Fruit fly (Drosophila melanogaster) whole organism, embryonic: ENCODE measurements around the gene CG12301.
A peak's percentile ranks its signal among the peaks of the same experiment; 100 is the strongest.

ENCODE experiments used
- Atf3 ChIP-seq: fragments of 200-800 bp; sonication (Bioruptor generic); optimal IDR thresholded peaks from 3 replicates; lab custom pipeline; 2016; ENCODE audit warnings: missing biosample characterization, missing genetic modification characterization
- Atf6 ChIP-seq: fragments of 200-800 bp; sonication (Bioruptor generic); IDR thresholded peaks from 2 replicates; pipeline ENCODE4 v1.3.6; 2022; ENCODE audit warnings: missing biosample characterization, missing genetic modification characterization
- BEAF-32 ChIP-seq: fragments of 200-800 bp; sonication (Bioruptor generic); optimal IDR thresholded peaks from 3 replicates; lab custom pipeline; 2017; ENCODE audit warnings: missing biosample characterization, missing genetic modification characterization, mild to moderate bottlenecking, moderate library complexity, missing genetic modification reagents
- Bteb2 ChIP-seq: fragments of 200-800 bp; sonication (Bioruptor generic); optimal IDR thresholded peaks from 2 replicates; lab custom pipeline; 2016; ENCODE audit warnings: missing biosample characterization, missing genetic modification characterization
- CG13123 ChIP-seq: fragments of 200-800 bp; sonication (Bioruptor generic); optimal IDR thresholded peaks from 2 replicates; lab custom pipeline; 2016; ENCODE audit warnings: missing biosample characterization, missing genetic modification characterization
- CG13287 ChIP-seq: fragments of 200-800 bp; sonication (Bioruptor generic); IDR thresholded peaks from 2 replicates; pipeline ENCODE4 v1.3.6; 2022; ENCODE audit warnings: missing biosample characterization, missing genetic modification characterization; ENCODE audit not compliant: partially characterized antibody
- CG13894 ChIP-seq: fragments of 200-800 bp; sonication (Bioruptor generic); optimal IDR thresholded peaks from 3 replicates; lab custom pipeline; 2018; ENCODE audit warnings: missing biosample characterization, mild to moderate bottlenecking, missing genetic modification characterization, moderate library complexity
- CG15696 ChIP-seq: fragments of 200-800 bp; sonication (Bioruptor generic); optimal IDR thresholded peaks from 2 replicates; lab custom pipeline; 2019; ENCODE audit warnings: missing biosample characterization, mild to moderate bottlenecking, missing genetic modification characterization, moderate library complexity
- CG18011 ChIP-seq: fragments of 200-800 bp; sonication (Bioruptor generic); optimal IDR thresholded peaks from 2 replicates; lab custom pipeline; 2017; ENCODE audit warnings: missing biosample characterization, missing genetic modification characterization, mild to moderate bottlenecking, moderate library complexity, missing genotype
- CG18764 ChIP-seq: fragments of 200-800 bp; sonication (Bioruptor generic); optimal IDR thresholded peaks from 3 replicates; lab custom pipeline; 2016; ENCODE audit warnings: missing biosample characterization, missing genetic modification characterization
- CG3407 ChIP-seq: fragments of 200-800 bp; sonication (Bioruptor generic); optimal IDR thresholded peaks from 2 replicates; lab custom pipeline; 2018; ENCODE audit warnings: missing biosample characterization, mild to moderate bottlenecking, missing genetic modification characterization
- CG4328 ChIP-seq: fragments of 200-800 bp; sonication (Bioruptor generic); optimal IDR thresholded peaks from 3 replicates; lab custom pipeline; 2017; ENCODE audit warnings: missing biosample characterization, missing genetic modification reagents, missing genetic modification characterization
- CG4424 ChIP-seq: fragments of 200-800 bp; sonication (Bioruptor generic); optimal IDR thresholded peaks from 3 replicates; lab custom pipeline; 2016; ENCODE audit warnings: missing biosample characterization, missing genetic modification characterization
- CG4617 ChIP-seq: fragments of 200-800 bp; sonication (Bioruptor generic); optimal IDR thresholded peaks from 3 replicates; lab custom pipeline; 2016; ENCODE audit warnings: missing biosample characterization, missing genetic modification characterization, borderline replicate concordance
- CG6854 ChIP-seq: fragments of 200-800 bp; sonication (Bioruptor generic); optimal IDR thresholded peaks from 3 replicates; lab custom pipeline; 2017; ENCODE audit warnings: missing biosample characterization, mild to moderate bottlenecking, missing genetic modification characterization
- CG8290 ChIP-seq, 3 experiments: fragments of 200-800 bp; sonication (Bioruptor generic); optimal IDR thresholded peaks; 2 replicates each; lab custom pipeline; 2016 to 2019; ENCODE audit warnings: missing biosample characterization in 3 of 3, missing genetic modification characterization in 3 of 3, mild to moderate bottlenecking in 2 of 3, moderate library complexity in 1 of 3
- CkIIα-i1 ChIP-seq: fragments of 200-800 bp; sonication (Bioruptor generic); IDR thresholded peaks from 2 replicates; pipeline ENCODE4 v1.3.6; 2022; ENCODE audit warnings: missing biosample characterization, missing genetic modification characterization
- E2f1 ChIP-seq: fragments of 200-800 bp; sonication (Bioruptor generic); IDR thresholded peaks from 2 replicates; pipeline ENCODE4 v1.3.6; 2022; ENCODE audit warnings: missing biosample characterization, missing genetic modification characterization
- ERR ChIP-seq: fragments of 200-800 bp; sonication (Bioruptor generic); optimal IDR thresholded peaks from 2 replicates; lab custom pipeline; 2016; ENCODE audit warnings: missing biosample characterization, missing genetic modification characterization
- Hand ChIP-seq: fragments of 200-800 bp; sonication (Bioruptor generic); optimal IDR thresholded peaks from 2 replicates; lab custom pipeline; 2017; ENCODE audit warnings: mild to moderate bottlenecking, missing biosample characterization, missing genetic modification reagents, missing genetic modification characterization
- Hey ChIP-seq: fragments of 200-800 bp; sonication (Bioruptor generic); optimal IDR thresholded peaks from 3 replicates; lab custom pipeline; 2018; ENCODE audit warnings: missing biosample characterization, mild to moderate bottlenecking, missing genetic modification characterization
- Hsf ChIP-seq: fragments of 200-800 bp; sonication (Bioruptor generic); optimal IDR thresholded peaks from 3 replicates; lab custom pipeline; 2016; ENCODE audit warnings: missing biosample characterization, missing genetic modification characterization
- Nf-YB ChIP-seq: fragments of 200-800 bp; sonication (Bioruptor generic); optimal IDR thresholded peaks from 3 replicates; lab custom pipeline; 2019; ENCODE audit warnings: missing biosample characterization, mild to moderate bottlenecking, missing genetic modification characterization, moderate library complexity
- Oaz ChIP-seq: fragments of 200-800 bp; sonication (Bioruptor generic); IDR thresholded peaks from 2 replicates; pipeline ENCODE4 v1.3.6; 2022; ENCODE audit warnings: missing biosample characterization, missing genetic modification characterization
- Ravus ChIP-seq: fragments of 200-800 bp; sonication (Bioruptor generic); IDR thresholded peaks from 2 replicates; pipeline ENCODE4 v1.3.6; 2022; ENCODE audit warnings: missing biosample characterization, missing genetic modification characterization
- Sry-δ ChIP-seq: fragments of 200-800 bp; sonication (Bioruptor generic); optimal IDR thresholded peaks from 2 replicates; lab custom pipeline; 2016; ENCODE audit warnings: missing biosample characterization, missing genetic modification characterization
- az2 ChIP-seq: fragments of 200-800 bp; sonication (Bioruptor generic); optimal IDR thresholded peaks from 3 replicates; lab custom pipeline; 2016; ENCODE audit warnings: missing biosample characterization, missing genetic modification characterization
- chif ChIP-seq, 2 experiments: fragments of 200-800 bp; sonication (Bioruptor generic); optimal IDR thresholded peaks; 3 replicates each; lab custom pipeline; 2016; ENCODE audit warnings: missing biosample characterization in 2 of 2, missing genetic modification characterization in 2 of 2
- crp ChIP-seq, 2 experiments: fragments of 200-800 bp; sonication (Bioruptor generic); optimal IDR thresholded peaks; 2 replicates in 1 of 2; 3 replicates in 1 of 2; lab custom pipeline; 2017; ENCODE audit warnings: missing biosample characterization in 2 of 2, missing genetic modification characterization in 2 of 2, mild to moderate bottlenecking in 1 of 2, moderate library complexity in 1 of 2
- grn ChIP-seq: fragments of 200-800 bp; sonication (Bioruptor generic); optimal IDR thresholded peaks from 3 replicates; lab custom pipeline; 2017; ENCODE audit warnings: missing biosample characterization, missing genetic modification characterization
- gsb-n ChIP-seq: fragments of 200-800 bp; sonication (Bioruptor generic); optimal IDR thresholded peaks from 3 replicates; lab custom pipeline; 2018; ENCODE audit warnings: missing biosample characterization, mild to moderate bottlenecking, missing genetic modification characterization
- gt ChIP-seq: fragments of 200-800 bp; sonication (Bioruptor generic); IDR thresholded peaks from 2 replicates; pipeline ENCODE4 v1.3.6; 2022; ENCODE audit warnings: missing biosample characterization, missing genetic modification characterization
- h ChIP-seq: fragments of >200 bp; optimal IDR thresholded peaks from 2 replicates; lab custom pipeline; 2017
- ind ChIP-seq: fragments of 200-800 bp; sonication (Bioruptor generic); optimal IDR thresholded peaks from 3 replicates; lab custom pipeline; 2016; ENCODE audit warnings: missing biosample characterization, missing genetic modification characterization
- kay ChIP-seq: fragments of 200-800 bp; sonication (Bioruptor generic); optimal IDR thresholded peaks from 2 replicates; lab custom pipeline; 2016; ENCODE audit warnings: missing biosample characterization, missing genetic modification characterization
- lov ChIP-seq, 2 experiments: fragments of 200-800 bp in 1 of 2; fragments of >200 bp in 1 of 2; sonication (Bioruptor generic) in 1 of 2; IDR thresholded peaks in 1 of 2; optimal IDR thresholded peaks in 1 of 2; 2 replicates in 1 of 2; 3 replicates in 1 of 2; pipeline versions ENCODE4 v1.3.6 to Lab custom; 2017 to 2022; ENCODE audit warnings: missing biosample characterization in 1 of 2, missing genetic modification characterization in 1 of 2
- odd ChIP-seq: fragments of 200-800 bp; sonication (Bioruptor generic); optimal IDR thresholded peaks from 2 replicates; lab custom pipeline; 2017; ENCODE audit warnings: missing biosample characterization, mild to moderate bottlenecking, missing genetic modification characterization
- p53 ChIP-seq: fragments of 200-800 bp; sonication (Bioruptor generic); optimal IDR thresholded peaks from 2 replicates; lab custom pipeline; 2016; ENCODE audit warnings: missing biosample characterization, missing genetic modification characterization
- pan ChIP-seq, 4 experiments: fragments of >200 bp in 3 of 4; fragments of 200-800 bp in 1 of 4; sonication (Bioruptor generic) in 1 of 4; optimal IDR thresholded peaks in 3 of 4; IDR thresholded peaks in 1 of 4; 2 replicates each; pipeline versions ENCODE4 v1.3.6 to Lab custom; 2017 to 2022; ENCODE audit warnings: missing biosample characterization in 2 of 4, missing genetic modification characterization in 2 of 4, mixed read lengths in 1 of 4
- prd ChIP-seq, 3 experiments: fragments of >200 bp in 2 of 3; fragments of 200-800 bp in 1 of 3; sonication (Bioruptor generic) in 1 of 3; optimal IDR thresholded peaks in 2 of 3; IDR thresholded peaks in 1 of 3; 2 replicates in 2 of 3; 3 replicates in 1 of 3; pipeline versions ENCODE4 v1.3.6 to Lab custom; 2017 to 2022; ENCODE audit warnings: missing biosample characterization in 1 of 3, missing genetic modification characterization in 1 of 3
- repo ChIP-seq: fragments of 200-800 bp; sonication (Bioruptor generic); optimal IDR thresholded peaks from 2 replicates; lab custom pipeline; 2016; ENCODE audit warnings: missing biosample characterization, missing genetic modification characterization
- salm ChIP-seq: fragments of 200-800 bp; sonication (Bioruptor generic); optimal IDR thresholded peaks from 2 replicates; lab custom pipeline; 2018; ENCODE audit warnings: missing biosample characterization, mild to moderate bottlenecking, missing genetic modification characterization
- slbo ChIP-seq: fragments of 200-800 bp; sonication (Bioruptor generic); IDR thresholded peaks from 2 replicates; pipeline ENCODE4 v1.3.6; 2022; ENCODE audit warnings: missing biosample characterization, missing genetic modification characterization
- slp2 ChIP-seq: fragments of 200-800 bp; sonication (Bioruptor generic); optimal IDR thresholded peaks from 2 replicates; lab custom pipeline; 2016; ENCODE audit warnings: missing biosample characterization, missing genetic modification characterization
- sug ChIP-seq: fragments of 200-800 bp; optimal IDR thresholded peaks from 2 replicates; lab custom pipeline; 2019; ENCODE audit warnings: missing biosample characterization, mild to moderate bottlenecking, missing genetic modification characterization, moderate library complexity
- trem ChIP-seq: fragments of 200-800 bp; optimal IDR thresholded peaks from 3 replicates; lab custom pipeline; 2019; ENCODE audit warnings: missing biosample characterization, mild to moderate bottlenecking, missing genetic modification characterization, moderate library complexity
- unpg ChIP-seq: fragments of 200-800 bp; sonication (Bioruptor generic); optimal IDR thresholded peaks from 3 replicates; lab custom pipeline; 2018; ENCODE audit warnings: missing biosample characterization, mild to moderate bottlenecking, missing genetic modification characterization, moderate library complexity
- wdn ChIP-seq: fragments of 200-800 bp; sonication (Bioruptor generic); IDR thresholded peaks from 2 replicates; pipeline ENCODE4 v1.3.6; 2022; ENCODE audit warnings: missing biosample characterization, missing genetic modification characterization

CG12301 gene

DNA sequence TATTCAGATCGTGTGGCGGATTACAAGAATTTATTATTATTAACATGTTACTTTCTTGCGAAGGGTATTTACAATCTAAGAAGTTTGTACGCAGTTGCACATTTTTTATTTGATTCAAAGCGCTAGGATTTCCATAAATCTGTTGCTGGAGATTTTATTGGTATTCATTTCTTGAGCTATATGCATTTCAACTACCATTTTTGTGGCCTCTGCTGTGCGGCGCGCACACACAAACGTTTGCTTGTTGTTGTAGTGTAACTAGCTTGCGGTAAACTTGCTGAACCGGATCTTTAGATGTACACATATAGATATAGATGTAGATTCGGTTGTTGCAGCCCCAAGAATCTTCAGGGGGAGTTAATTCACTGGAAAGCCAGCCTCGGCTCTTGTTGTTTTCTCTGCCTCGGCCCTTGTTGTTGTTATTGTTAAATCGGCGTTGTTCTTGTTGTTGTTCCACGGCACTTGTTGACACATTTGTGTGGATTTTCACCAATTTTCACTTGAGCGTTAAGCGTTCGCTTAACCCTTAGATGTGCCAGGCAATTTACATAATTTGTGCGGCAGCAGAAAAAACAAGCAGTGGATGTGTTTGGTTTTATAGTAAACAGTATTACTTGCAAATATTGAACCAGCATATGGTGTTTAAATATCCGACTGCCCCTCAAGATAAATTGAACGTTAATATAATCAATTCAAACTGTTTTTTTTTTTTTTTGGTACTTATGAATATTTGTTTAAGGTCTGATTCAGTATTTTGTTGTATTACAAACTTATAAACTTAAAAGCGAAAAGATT, 10.4 kb downstream of the CG12301 start (continued):
- TF ChIP-seq chif (GFP tag; optimal IDR thresholded peaks at IDR 0.05; lab: Kevin White, UChicago) = no peak
- no peak for TF ChIP-seq Atf3
- TF ChIP-seq wdn (GFP tag; lab: Robert Waterston, UW) = no peak
- TF ChIP-seq CG8290 (GFP tag; optimal IDR thresholded peaks at IDR 0.05; lab: Kevin White, UChicago) = no peak
- peak in 1 of 2 experiments; percentile 71 for TF ChIP-seq CG8290 (tag; optimal IDR thresholded peaks at IDR 0.05; lab: Kevin White, UChicago)
- peak; percentile 25 for TF ChIP-seq unpg (GFP tag; lab: Kevin White, UChicago)
- no peak for TF ChIP-seq CG18764 (GFP tag; lab: Kevin White, UChicago)
- TF ChIP-seq Oaz (GFP tag; lab: Robert Waterston, UW) = no peak
- TF ChIP-seq CG6854 = no peak
- TF ChIP-seq salm (tag; lab: Kevin White, UChicago) = no peak
- TF ChIP-seq Sry-δ = no peak
- no peak for TF ChIP-seq Hsf (GFP tag; lab: Kevin White, UChicago)
- no peak for TF ChIP-seq BEAF-32 (GFP tag; lab: Kevin White, UChicago)
- peak; percentile 24 for TF ChIP-seq grn (GFP tag; lab: Kevin White, UChicago)
- TF ChIP-seq az2 (GFP tag; lab: Kevin White, UChicago) = no peak
- TF ChIP-seq CG4424 (GFP tag; lab: Kevin White, UChicago) = no peak
- TF ChIP-seq E2f1 (GFP tag; lab: Robert Waterston, UW) = no peak
- no peak for TF ChIP-seq h (lab: Kevin White, UChicago)
- TF ChIP-seq lov (optimal IDR thresholded peaks at IDR 0.05; lab: Kevin White, UChicago) = no peak
- 0 out of 3 replicates have a peak, but pooled peaks have one; percentile 10 for TF ChIP-seq lov (GFP tag; IDR thresholded peaks at IDR 0.05; lab: Robert Waterston, UW)
- no peak for TF ChIP-seq Hey (tag; lab: Kevin White, UChicago)
- no peak for TF ChIP-seq CG13123 (GFP tag; lab: Kevin White, UChicago)
- no peak for TF ChIP-seq crp (GFP tag; optimal IDR thresholded peaks at IDR 0.05; lab: Kevin White, UChicago)
- no peak for TF ChIP-seq Bteb2 (GFP tag; lab: Kevin White, UChicago)
- TF ChIP-seq Hand (GFP tag; lab: Kevin White, UChicago) = no peak
- TF ChIP-seq CG13287 (GFP tag; lab: Robert Waterston, UW) = no peak
- TF ChIP-seq slp2 (GFP tag; lab: Kevin White, UChicago) = no peak
- TF ChIP-seq ind (GFP tag; lab: Kevin White, UChicago) = no peak
- no peak for TF ChIP-seq CkIIα-i1 (GFP tag; lab: Robert Waterston, UW)
- peak; percentile 32 for TF ChIP-seq slbo (GFP tag; lab: Robert Waterston, UW)
- peak; percentile 34 for TF ChIP-seq CG4328 (GFP tag; lab: Kevin White, UChicago)
- no peak for TF ChIP-seq Ravus (GFP tag; lab: Robert Waterston, UW)
- TF ChIP-seq trem (tag; lab: Kevin White, UChicago) = no peak
- TF ChIP-seq kay (GFP tag; lab: Kevin White, UChicago) = no peak
- TF ChIP-seq gsb-n (tag; lab: Kevin White, UChicago) = no peak
- no peak for TF ChIP-seq repo (GFP tag; lab: Kevin White, UChicago)
- TF ChIP-seq Nf-YB (GFP tag; lab: Kevin White, UChicago) = no peak
- TF ChIP-seq p53 (GFP tag; lab: Kevin White, UChicago) = no peak
- TF ChIP-seq gt (GFP tag; lab: Robert Waterston, UW) = no peak
- TF ChIP-seq CG15696 (tag; lab: Kevin White, UChicago) = no peak
- TF ChIP-seq Atf6 (GFP tag; lab: Robert Waterston, UW) = peak; percentile 59; the same call in 1 of the 2 replicates
- peak; percentile 27 for TF ChIP-seq odd (GFP tag; lab: Kevin White, UChicago)
- no peak for TF ChIP-seq pan (optimal IDR thresholded peaks at IDR 0.05; lab: Kevin White, UChicago)
- no peak for TF ChIP-seq pan (GFP tag; optimal IDR thresholded peaks at IDR 0.05 in 1 of 2, IDR thresholded peaks at IDR 0.05 in 1 of 2)
- no peak for TF ChIP-seq CG4617
- TF ChIP-seq CG3407 (GFP tag; lab: Kevin White, UChicago) = no peak
- no peak for TF ChIP-seq CG13894 (tag; lab: Kevin White, UChicago)
- TF ChIP-seq prd (optimal IDR thresholded peaks at IDR 0.05; lab: Kevin White, UChicago) = no peak
- 0 out of 3 replicates have a peak, but pooled peaks have one; percentile 18 for TF ChIP-seq prd (GFP tag; IDR thresholded peaks at IDR 0.05; lab: Robert Waterston, UW)
- no peak for TF ChIP-seq CG18011 (GFP tag; lab: Kevin White, UChicago)
- TF ChIP-seq ERR = no peak
- peak; percentile 18 for TF ChIP-seq sug
